Worm (Caenorhabditis elegans) whole organism, early embryonic: ENCODE measurements around the gene C27D8.2.

Experiments
- F13C5.2 ChIP-seq: sonication (generic microtip); optimal IDR thresholded peaks from 2 replicates; lab custom pipeline; 2017; ENCODE audit warnings: mild to moderate bottlenecking, missing genetic modification characterization, inconsistent platforms, missing compliant biosample characterization
- ama-1 ChIP-seq: fragments of 150-350 bp; optimal IDR thresholded peaks from 2 replicates; lab custom pipeline; 2014
- ceh-13 ChIP-seq: fragments of 200-800 bp; sonication (Bioruptor generic); optimal IDR thresholded peaks from 2 replicates; lab custom pipeline; 2018; ENCODE audit warnings: mild to moderate bottlenecking, missing genetic modification characterization, missing compliant biosample characterization
- ets-7 ChIP-seq: sonication (generic microtip); optimal IDR thresholded peaks from 2 replicates; lab custom pipeline; 2016; ENCODE audit warnings: missing genotype, missing genetic modification characterization, missing compliant biosample characterization
- flt-1 ChIP-seq: fragments of 200-800 bp; sonication (Bioruptor generic); IDR thresholded peaks from 2 replicates; pipeline ENCODE4 v1.3.6; 2022; ENCODE audit warnings: missing genetic modification characterization, missing compliant biosample characterization
- hnd-1 ChIP-seq: sonication (generic microtip); optimal IDR thresholded peaks from 2 replicates; lab custom pipeline; 2016; ENCODE audit warnings: missing genetic modification characterization, missing compliant biosample characterization
- sea-1 ChIP-seq: fragments of 200-800 bp; sonication (Bioruptor generic); conservative IDR thresholded peaks from 2 replicates; pipeline ENCODE4 v1.3.6; 2022; ENCODE audit warnings: missing genetic modification characterization, missing compliant biosample characterization
- tbx-37 ChIP-seq: fragments of 200-800 bp; sonication (Bioruptor generic); conservative IDR thresholded peaks from 2 replicates; pipeline ENCODE4 v1.3.6; 2022; ENCODE audit warnings: missing genetic modification reagents, missing genetic modification characterization, missing compliant biosample characterization

ce11 chrIV:12724641-12725040 is 13.6 kb downstream of the C27D8.2 start, which contains the start of the genes T23F6.3 and rbd-1:
- TF ChIP-seq flt-1 (GFP tag; lab: Robert Waterston, UW) (no peak), ama-1 (lab: Kevin White, UChicago) (no peak), sea-1 (no peak), F13C5.2 (tag; lab: Kevin White, UChicago) (peak; percentile 76), tbx-37 (GFP tag; lab: Robert Waterston, UW) (peak; percentile 53; the same call in 1 of the 2 replicates), ets-7 (tag; lab: Kevin White, UChicago) (peak; percentile 19), ceh-13 (GFP tag; lab: Kevin White, UChicago) (no peak), hnd-1 (tag; lab: Kevin White, UChicago) (no peak)
